Fruit fly (Drosophila melanogaster): ENCODE results near the gene Drak.

dm6 chrX:11446792-11447405, 46.0 kb upstream of the Drak start:
- TF ChIP-seq h (optimal IDR thresholded peaks at IDR 0.05): no peak
- no peak for TF ChIP-seq Sin3A (optimal IDR thresholded peaks at IDR 0.05)
- TF ChIP-seq insv (optimal IDR thresholded peaks at IDR 0.05): no peak
- TF ChIP-seq Myc (optimal IDR thresholded peaks at IDR 0.05): no peak
- no peak for TF ChIP-seq psq (optimal IDR thresholded peaks at IDR 0.05)
- TF ChIP-seq ttk (optimal IDR thresholded peaks at IDR 0.05): no peak
